Worm (Caenorhabditis elegans) whole organism, L3 larva: ENCODE measurements around the gene phf-30.

Experiments used
- R02D3.7 ChIP-seq: fragments of 150-350 bp; optimal IDR thresholded peaks from 2 replicates; lab custom pipeline; 2014; ENCODE audit warnings: missing biosample characterization, missing genetic modification characterization
- aly-2 ChIP-seq: fragments of 150-350 bp; optimal IDR thresholded peaks from 2 replicates; lab custom pipeline; 2014; ENCODE audit warnings: missing biosample characterization, missing genetic modification characterization
- ama-1 ChIP-seq: fragments of 150-350 bp; optimal IDR thresholded peaks from 2 replicates; lab custom pipeline; 2018
- daf-12 ChIP-seq: fragments of 150-350 bp; optimal IDR thresholded peaks from 2 replicates; lab custom pipeline; 2014; ENCODE audit warnings: missing biosample characterization, missing genetic modification reagents, missing genetic modification characterization
- elt-2 ChIP-seq: sonication (generic microtip); optimal IDR thresholded peaks from 2 replicates; lab custom pipeline; 2016; ENCODE audit warnings: missing genetic modification reagents, mild to moderate bottlenecking, missing genetic modification characterization, missing compliant biosample characterization
- hmg-11 ChIP-seq: sonication (generic microtip); optimal IDR thresholded peaks from 2 replicates; lab custom pipeline; 2016; ENCODE audit warnings: missing genetic modification characterization, missing compliant biosample characterization
- lin-15B ChIP-seq: fragments of 150-350 bp; optimal IDR thresholded peaks from 2 replicates; lab custom pipeline; 2014; ENCODE audit warnings: missing biosample characterization, missing genetic modification characterization
- lin-39 ChIP-seq: fragments of 150-350 bp; optimal IDR thresholded peaks from 2 replicates; lab custom pipeline; 2018; ENCODE audit warnings: missing biosample characterization, missing genetic modification reagents, missing genetic modification characterization
- nfya-1 ChIP-seq: sonication (generic microtip); optimal IDR thresholded peaks from 2 replicates; lab custom pipeline; 2017; ENCODE audit warnings: missing genetic modification characterization, mild to moderate bottlenecking, missing compliant biosample characterization, antibody characterized with exemption, moderate library complexity; ENCODE audit not compliant: insufficient read depth
- nhr-11 ChIP-seq: fragments of 150-350 bp; optimal IDR thresholded peaks from 2 replicates; lab custom pipeline; 2014; ENCODE audit warnings: missing biosample characterization, missing genetic modification characterization
- nhr-77 ChIP-seq: fragments of 150-350 bp; optimal IDR thresholded peaks from 2 replicates; lab custom pipeline; 2014; ENCODE audit warnings: missing biosample characterization, missing genetic modification characterization
- pha-4 ChIP-seq: fragments of 150-350 bp; optimal IDR thresholded peaks from 2 replicates; lab custom pipeline; 2014; ENCODE audit warnings: missing biosample characterization, missing genetic modification reagents, missing genetic modification characterization
- snpc-4 ChIP-seq: fragments of 150-350 bp; optimal IDR thresholded peaks from 2 replicates; lab custom pipeline; 2014; ENCODE audit warnings: missing biosample characterization, missing genetic modification characterization
- unc-39 ChIP-seq: sonication (generic microtip); optimal IDR thresholded peaks from 4 replicates; lab custom pipeline; 2017; ENCODE audit warnings: missing biosample characterization, missing genetic modification characterization

The phf-30 gene

DNA sequence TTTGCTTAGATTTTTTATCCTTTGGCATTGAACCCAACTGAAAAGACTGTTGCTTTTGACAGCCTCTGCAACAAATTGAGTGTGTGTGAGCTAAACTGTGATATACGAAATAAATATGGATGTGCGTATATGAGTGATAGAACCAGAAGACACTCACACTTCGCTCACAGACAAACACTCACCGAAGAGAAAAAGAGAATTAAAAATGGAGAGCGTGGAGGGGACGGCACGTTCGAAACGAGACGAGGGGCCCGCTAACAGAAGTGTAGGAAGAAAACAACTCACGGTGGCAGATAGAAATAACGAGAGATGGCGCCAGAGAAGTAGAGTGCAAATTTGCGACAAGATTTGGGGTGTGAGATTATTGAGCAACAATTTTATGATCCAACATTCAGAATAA lies 49.4 kb downstream of the phf-30 start:
- TF ChIP-seq pha-4 (tag; lab: Kevin White, UChicago) (no peak), hmg-11 (tag; lab: Kevin White, UChicago) (peak; percentile 53), nfya-1 (peak; percentile 54), snpc-4 (tag; lab: Kevin White, UChicago) (no peak), lin-39 (tag; lab: Kevin White, UChicago) (peak; percentile 39), ama-1 (lab: Kevin White, UChicago) (no peak), aly-2 (tag; lab: Kevin White, UChicago) (no peak), daf-12 (tag; lab: Kevin White, UChicago) (no peak), R02D3.7 (tag; lab: Kevin White, UChicago) (no peak)

DNA sequence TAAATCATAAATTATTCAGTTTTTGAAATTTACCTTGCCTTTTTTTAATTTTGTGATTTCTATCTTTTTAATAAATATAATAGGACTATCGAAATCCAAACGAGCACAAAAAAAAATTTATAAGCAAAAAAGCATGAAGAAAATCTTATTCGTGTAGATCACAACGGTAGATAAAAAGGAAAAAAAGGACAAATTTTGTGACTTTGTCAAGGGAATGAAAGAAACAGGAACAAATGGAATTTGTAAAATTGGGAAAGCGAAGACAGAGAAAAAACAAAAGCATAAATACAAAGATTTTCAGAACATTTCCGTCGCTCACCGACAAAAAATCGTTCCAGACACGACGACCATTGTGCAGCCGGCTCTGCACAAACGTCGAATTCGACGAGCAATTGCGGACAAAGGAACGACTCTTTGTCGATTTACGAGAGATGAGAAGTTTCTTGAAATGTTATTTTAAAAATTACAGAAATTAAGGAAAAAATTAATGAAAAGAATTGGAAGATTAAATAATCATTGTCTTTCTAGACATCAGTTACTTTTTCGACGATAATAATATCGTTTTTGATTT lies 50.1 kb downstream of the phf-30 start, which contains the start of gene F45F2.10:
F45F2.10 (minus strand) TSS at position 51 of the 571 bp plus-strand sequence.
- TF ChIP-seq lin-15B (tag; lab: Kevin White, UChicago) (peak; percentile 9), unc-39 (tag; lab: Kevin White, UChicago) (no peak), nhr-11 (tag; lab: Kevin White, UChicago) (no peak), pha-4 (tag; lab: Kevin White, UChicago) (peak; percentile 45), R02D3.7 (tag; lab: Kevin White, UChicago) (peak; percentile 76), hmg-11 (tag; lab: Kevin White, UChicago) (no peak), lin-39 (tag; lab: Kevin White, UChicago) (peak; percentile 10), nhr-77 (tag; lab: Kevin White, UChicago) (no peak), elt-2 (tag; lab: Kevin White, UChicago) (peak; percentile 26), snpc-4 (tag; lab: Kevin White, UChicago) (peak; percentile 25)
